Worm (Caenorhabditis elegans) whole organism, late embryonic: ENCODE results near the gene Y75B8A.10.

ENCODE experiments used
- ama-1 ChIP-seq: fragments of 150-350 bp; optimal IDR thresholded peaks from 2 replicates; lab custom pipeline; 2014
- ceh-2 ChIP-seq: sonication (generic microtip); optimal IDR thresholded peaks from 2 replicates; lab custom pipeline; 2016; ENCODE audit warnings: missing genotype, missing genetic modification characterization, missing compliant biosample characterization
- ceh-9 ChIP-seq: sonication (generic microtip); optimal IDR thresholded peaks from 2 replicates; lab custom pipeline; 2016; ENCODE audit warnings: mild to moderate bottlenecking, missing genetic modification characterization, inconsistent platforms, missing compliant biosample characterization
- eyg-1 ChIP-seq: sonication (generic microtip); optimal IDR thresholded peaks from 2 replicates; lab custom pipeline; 2016; ENCODE audit warnings: missing genotype, missing genetic modification characterization, missing compliant biosample characterization
- hlh-15 ChIP-seq: sonication (generic microtip); optimal IDR thresholded peaks from 2 replicates; lab custom pipeline; 2016; ENCODE audit warnings: missing genetic modification characterization, missing compliant biosample characterization
- nhr-11 ChIP-seq: fragments of 150-350 bp; optimal IDR thresholded peaks from 2 replicates; lab custom pipeline; 2014; ENCODE audit warnings: missing biosample characterization, missing genetic modification characterization

- TF ChIP-seq hlh-15 (no peak), ama-1 (no peak), ceh-2 (tag; lab: Kevin White, UChicago) (no peak), eyg-1 (no peak), ceh-9 (tag; lab: Kevin White, UChicago) (no peak), nhr-11 (tag; lab: Kevin White, UChicago) (no peak)
Measured at ce11 chrIII:12220820-12221219, 38.0 kb upstream of the Y75B8A.10 start.
